Worm (Caenorhabditis elegans): ENCODE data around the gene srh-248.
"Not testable (repeated sequence)": the region's sequence is repeated elsewhere in the genome, so short reads cannot be mapped to it uniquely, and the experiment has no call there.

The srh-248 gene

ce11 chrV:2983351-2983750, 28.1 kb upstream of the srh-248 start, which contains the start of gene srw-117:
TSS of gene srw-117 (minus strand) at chrV:2983451.
- no peak for TF ChIP-seq aly-1 (tag; optimal IDR thresholded peaks at IDR 0.05)
- no peak for TF ChIP-seq ama-1 (optimal IDR thresholded peaks at IDR 0.05)
- TF ChIP-seq hmbx-1 (tag; optimal IDR thresholded peaks at IDR 0.05) = no peak
- TF ChIP-seq tbx-11 (GFP tag; IDR thresholded peaks at IDR 0.05) = no peak
- TF ChIP-seq ets-7 (tag; optimal IDR thresholded peaks at IDR 0.05) = no peak
- no peak for TF ChIP-seq ceh-36 (tag; optimal IDR thresholded peaks at IDR 0.05)
- no peak for TF ChIP-seq ceh-13 (GFP tag; optimal IDR thresholded peaks at IDR 0.05)
- no peak for TF ChIP-seq tra-4 (tag; optimal IDR thresholded peaks at IDR 0.05)
- no peak for TF ChIP-seq scrt-1 (GFP tag; IDR thresholded peaks at IDR 0.05)
- no peak for TF ChIP-seq tbx-37 (GFP tag; conservative IDR thresholded peaks at IDR 0.05)
- no peak for TF ChIP-seq B0310.2 (tag; optimal IDR thresholded peaks at IDR 0.05)
- TF ChIP-seq hmg-4 (GFP tag; optimal IDR thresholded peaks at IDR 0.05) = no peak
- no peak for TF ChIP-seq hnd-1 (tag; optimal IDR thresholded peaks at IDR 0.05)
- no peak for TF ChIP-seq sea-1 (GFP tag; conservative IDR thresholded peaks at IDR 0.05)
- TF ChIP-seq flt-1 (GFP tag; IDR thresholded peaks at IDR 0.05) = no peak
- TF ChIP-seq pes-1 (GFP tag; IDR thresholded peaks at IDR 0.05) = no peak
- no peak for TF ChIP-seq F13C5.2 (tag; optimal IDR thresholded peaks at IDR 0.05)

DNA sequence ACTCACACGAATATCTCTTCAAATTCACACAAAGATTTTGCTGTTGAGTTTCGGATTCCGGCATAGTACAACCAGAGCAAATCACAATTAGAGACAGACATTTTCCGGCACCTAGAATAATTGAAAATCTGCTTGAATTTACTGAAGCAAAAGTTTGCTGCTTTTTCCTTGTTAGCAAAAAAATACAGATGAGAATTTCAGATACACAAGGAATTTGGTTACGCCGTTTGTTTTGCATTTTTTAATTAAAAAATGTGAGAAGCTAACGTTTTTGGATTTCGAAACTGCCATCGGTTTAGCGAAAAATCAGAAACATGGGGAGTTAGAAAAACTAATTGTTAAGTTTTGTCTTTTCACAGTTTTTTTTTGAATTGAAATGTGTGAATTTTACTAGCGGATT, 24.7 kb upstream of the srh-248 start, which contains the start of gene srw-118:
Gene srw-118 (minus strand): TSS at position 101 of the 400 bp plus-strand sequence.
- TF ChIP-seq ceh-13 (GFP tag; optimal IDR thresholded peaks at IDR 0.05) (no peak), B0310.2 (tag; optimal IDR thresholded peaks at IDR 0.05) (no peak), ets-7 (tag; optimal IDR thresholded peaks at IDR 0.05) (no peak), tbx-37 (GFP tag; conservative IDR thresholded peaks at IDR 0.05) (no peak), hmbx-1 (tag; optimal IDR thresholded peaks at IDR 0.05) (no peak), aly-1 (tag; optimal IDR thresholded peaks at IDR 0.05) (no peak), ceh-36 (tag; optimal IDR thresholded peaks at IDR 0.05) (no peak), hmg-4 (GFP tag; optimal IDR thresholded peaks at IDR 0.05) (no peak), ama-1 (optimal IDR thresholded peaks at IDR 0.05) (no peak), tbx-11 (GFP tag; IDR thresholded peaks at IDR 0.05) (no peak), flt-1 (GFP tag; IDR thresholded peaks at IDR 0.05) (no peak), scrt-1 (GFP tag; IDR thresholded peaks at IDR 0.05) (no peak), hnd-1 (tag; optimal IDR thresholded peaks at IDR 0.05) (no peak), pes-1 (GFP tag; IDR thresholded peaks at IDR 0.05) (no peak), sea-1 (GFP tag; conservative IDR thresholded peaks at IDR 0.05) (no peak), tra-4 (tag; optimal IDR thresholded peaks at IDR 0.05) (no peak), F13C5.2 (tag; optimal IDR thresholded peaks at IDR 0.05) (no peak)

ce11 chrV:2976287-2976686, 21.0 kb upstream of the srh-248 start, which contains the start of gene srw-124:
TSS of gene srw-124 (plus strand) at chrV:2976587.
- TF ChIP-seq ceh-36 (tag; optimal IDR thresholded peaks at IDR 0.05) = no peak
- no peak for TF ChIP-seq scrt-1 (GFP tag; IDR thresholded peaks at IDR 0.05)

ce11 chrV:2975285-2975684, 20.0 kb upstream of the srh-248 start, which contains the start of gene srw-123:
TSS of gene srw-123 (minus strand) at chrV:2975385.
- TF ChIP-seq flt-1 (GFP tag; IDR thresholded peaks at IDR 0.05); sea-1 (GFP tag; conservative IDR thresholded peaks at IDR 0.05); tra-4 (tag; optimal IDR thresholded peaks at IDR 0.05): not testable (repeated sequence)

DNA sequence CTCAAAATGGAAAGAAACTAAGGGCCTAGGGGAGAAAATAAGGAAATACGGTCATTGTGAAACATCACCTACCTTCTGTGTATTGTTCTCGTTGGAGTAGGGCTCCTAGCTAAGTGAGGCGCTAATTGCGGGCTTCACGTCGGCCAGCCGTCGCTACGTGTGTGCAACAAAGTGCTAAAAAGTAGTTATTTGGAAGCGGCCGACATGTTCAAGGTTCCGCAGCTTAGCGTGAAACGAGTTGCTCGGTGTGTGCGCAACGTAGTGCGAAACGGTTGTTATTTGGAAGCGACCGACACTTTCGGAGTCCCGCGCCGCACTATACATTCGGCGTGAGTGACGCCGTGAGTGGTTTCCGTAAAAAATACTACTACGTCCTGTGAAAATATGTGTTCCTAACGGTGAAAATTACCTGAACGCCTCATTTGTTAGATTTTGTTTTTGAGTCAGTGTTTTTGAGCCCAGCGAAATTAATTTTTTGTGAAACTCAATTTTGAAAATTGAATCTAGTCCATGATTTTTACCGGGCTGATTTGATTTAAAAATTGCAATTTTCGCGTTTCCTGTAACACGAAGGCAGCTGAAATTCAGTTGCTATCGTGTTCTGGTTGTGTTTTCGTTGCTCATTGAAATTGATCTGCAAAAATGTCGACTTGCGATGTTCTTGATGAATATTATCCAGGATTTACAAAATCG, 16.2 kb upstream of the srh-248 start, which contains the start of gene srw-129:
Gene srw-129 (plus strand): TSS at position 643 of the 693 bp plus-strand sequence.
- TF ChIP-seq ets-7 (tag; optimal IDR thresholded peaks at IDR 0.05) = no peak
- TF ChIP-seq tra-4 (tag; optimal IDR thresholded peaks at IDR 0.05) = no peak
- no peak for TF ChIP-seq B0310.2 (tag; optimal IDR thresholded peaks at IDR 0.05)
- TF ChIP-seq hmbx-1 (tag; optimal IDR thresholded peaks at IDR 0.05) = no peak
- no peak for TF ChIP-seq F13C5.2 (tag; optimal IDR thresholded peaks at IDR 0.05)

DNA sequence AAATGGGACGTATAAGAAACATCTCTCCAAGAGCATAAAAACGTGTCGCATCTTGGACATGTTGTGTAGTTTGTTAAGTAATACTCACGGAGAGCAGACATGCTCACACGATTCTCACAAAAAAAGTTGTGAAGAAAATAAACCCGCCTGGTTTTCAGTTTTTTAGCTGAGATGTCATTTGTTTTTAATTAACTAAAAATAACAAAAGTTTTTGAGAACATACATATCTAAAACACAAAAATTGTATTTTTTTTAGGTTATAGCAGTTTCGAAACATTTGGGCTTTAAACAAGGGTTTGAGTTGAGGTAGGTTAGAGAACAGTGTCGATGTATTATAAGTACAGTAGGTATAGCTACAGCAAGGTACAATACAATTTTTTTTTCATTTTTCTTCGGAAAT, 9.5 kb upstream of the srh-248 start, which contains the start of gene srh-88:
Gene srh-88 (minus strand): TSS at position 101 of the 400 bp plus-strand sequence.
- TF ChIP-seq ceh-36 (tag; optimal IDR thresholded peaks at IDR 0.05) = no peak
- no peak for TF ChIP-seq ets-7 (tag; optimal IDR thresholded peaks at IDR 0.05)
- TF ChIP-seq sea-1 (GFP tag; conservative IDR thresholded peaks at IDR 0.05) = no peak
- no peak for TF ChIP-seq tbx-11 (GFP tag; IDR thresholded peaks at IDR 0.05)
- TF ChIP-seq tbx-37 (GFP tag; conservative IDR thresholded peaks at IDR 0.05) = no peak
- no peak for TF ChIP-seq flt-1 (GFP tag; IDR thresholded peaks at IDR 0.05)
- TF ChIP-seq ceh-13 (GFP tag; optimal IDR thresholded peaks at IDR 0.05) = no peak
- no peak for TF ChIP-seq hmbx-1 (tag; optimal IDR thresholded peaks at IDR 0.05)
- TF ChIP-seq tra-4 (tag; optimal IDR thresholded peaks at IDR 0.05) = no peak
- no peak for TF ChIP-seq aly-1 (tag; optimal IDR thresholded peaks at IDR 0.05)
- TF ChIP-seq pes-1 (GFP tag; IDR thresholded peaks at IDR 0.05) = no peak
- no peak for TF ChIP-seq F13C5.2 (tag; optimal IDR thresholded peaks at IDR 0.05)
- no peak for TF ChIP-seq ama-1 (optimal IDR thresholded peaks at IDR 0.05)
- no peak for TF ChIP-seq B0310.2 (tag; optimal IDR thresholded peaks at IDR 0.05)
- TF ChIP-seq hnd-1 (tag; optimal IDR thresholded peaks at IDR 0.05) = no peak

DNA sequence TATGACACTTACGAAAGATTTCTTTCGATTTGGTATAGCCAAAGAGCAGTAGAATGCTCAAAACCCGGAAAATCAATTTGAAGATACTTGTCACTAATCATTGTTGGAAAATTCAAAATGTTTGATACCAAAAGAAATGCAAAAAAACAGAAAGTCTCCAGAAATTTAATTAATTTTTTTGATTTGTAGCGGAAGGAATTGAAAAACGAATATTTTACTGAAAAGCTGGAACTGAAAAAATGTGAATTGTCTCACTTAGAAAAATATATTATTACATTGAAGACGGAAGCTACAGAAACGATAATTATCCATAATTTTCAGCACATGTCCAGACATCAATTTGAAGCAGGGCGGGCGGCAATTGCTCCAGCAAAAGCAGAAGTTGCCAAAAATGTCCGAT, 7.7 kb upstream of the srh-248 start, which contains the start of gene srw-138:
Gene srw-138 (minus strand): TSS at position 101 of the 400 bp plus-strand sequence.
- TF ChIP-seq sea-1 (GFP tag; conservative IDR thresholded peaks at IDR 0.05) (no peak), hmbx-1 (tag; optimal IDR thresholded peaks at IDR 0.05) (no peak), ama-1 (optimal IDR thresholded peaks at IDR 0.05) (no peak), ets-7 (tag; optimal IDR thresholded peaks at IDR 0.05) (no peak), hmg-4 (GFP tag; optimal IDR thresholded peaks at IDR 0.05) (no peak), B0310.2 (tag; optimal IDR thresholded peaks at IDR 0.05) (no peak), hnd-1 (tag; optimal IDR thresholded peaks at IDR 0.05) (no peak), ceh-36 (tag; optimal IDR thresholded peaks at IDR 0.05) (no peak), flt-1 (GFP tag; IDR thresholded peaks at IDR 0.05) (no peak), ceh-13 (GFP tag; optimal IDR thresholded peaks at IDR 0.05) (no peak)

Data from whole organism, early embryonic.